Worm (Caenorhabditis elegans) whole organism, L4 larva: ENCODE data around the gene npr-3.

Source experiments
- ama-1 ChIP-seq: fragments of 150-350 bp; optimal IDR thresholded peaks from 2 replicates; lab custom pipeline; 2014; ENCODE audit warnings: inconsistent platforms, mixed read lengths
- ces-1 ChIP-seq: fragments of 150-350 bp; sonication (generic microtip); optimal IDR thresholded peaks from 4 replicates; lab custom pipeline; 2014; ENCODE audit warnings: missing biosample characterization, missing genetic modification reagents, missing genetic modification characterization
- cey-2 ChIP-seq: sonication (generic microtip); optimal IDR thresholded peaks from 3 replicates; lab custom pipeline; 2017; ENCODE audit warnings: missing genetic modification characterization, mild to moderate bottlenecking, missing compliant biosample characterization, antibody characterized with exemption, borderline replicate concordance; ENCODE audit not compliant: insufficient read depth
- dmd-9 ChIP-seq: fragments of 200-800 bp; sonication (Bioruptor generic); IDR thresholded peaks from 2 replicates; pipeline ENCODE4 v1.3.6; 2022; ENCODE audit warnings: missing genetic modification reagents, missing genetic modification characterization, missing compliant biosample characterization
- lin-39 ChIP-seq: fragments of 150-350 bp; optimal IDR thresholded peaks from 2 replicates; lab custom pipeline; 2014; ENCODE audit warnings: missing biosample characterization, missing genetic modification reagents, missing genetic modification characterization
- nhr-10 ChIP-seq: fragments of 150-350 bp; optimal IDR thresholded peaks from 2 replicates; lab custom pipeline; 2014; ENCODE audit warnings: missing biosample characterization, missing genetic modification characterization
- pha-4 ChIP-seq, 2 experiments: fragments of 150-350 bp in 1 of 2; fragments of 200-800 bp in 1 of 2; sonication (Bioruptor generic) in 1 of 2; IDR thresholded peaks in 1 of 2; optimal IDR thresholded peaks in 1 of 2; 2 replicates each; pipeline versions ENCODE4 v1.3.6 to Lab custom; 2014 to 2022; ENCODE audit warnings: missing genetic modification characterization in 2 of 2, missing genetic modification reagents in 2 of 2, missing biosample characterization in 1 of 2, missing compliant biosample characterization in 1 of 2

- no peak for TF ChIP-seq cey-2
- no peak for TF ChIP-seq lin-39
- TF ChIP-seq dmd-9 (GFP tag; lab: Robert Waterston, UW): no peak
- TF ChIP-seq ces-1: no peak
- TF ChIP-seq ama-1 (lab: Kevin White, UChicago): no peak
- TF ChIP-seq nhr-10 (tag; lab: Kevin White, UChicago): no peak
- TF ChIP-seq pha-4 (GFP tag; IDR thresholded peaks at IDR 0.05; lab: Robert Waterston, UW): no peak
- no peak for TF ChIP-seq pha-4 (tag; optimal IDR thresholded peaks at IDR 0.05; lab: Kevin White, UChicago)
Observed at ce11 chrIV:11489077-11489476, 29.3 kb downstream of the npr-3 start.
